Fruit fly (Drosophila melanogaster): ENCODE data around the gene Atxn7.
A peak's percentile ranks its signal among the peaks of the same experiment; 100 is the strongest.

Gene Atxn7

dm6 chr2L:2375655-2376417 is at the start of gene Atxn7 (continued):
- peak; percentile 62 for TF ChIP-seq Ptx1 (GFP tag; IDR thresholded peaks at IDR 0.05)
- TF ChIP-seq CG2116 (GFP tag; optimal IDR thresholded peaks at IDR 0.05) = peak; percentile 93
- TF ChIP-seq CG17912 (GFP tag; optimal IDR thresholded peaks at IDR 0.05) = peak; percentile 89
- TF ChIP-seq fd102C (GFP tag; optimal IDR thresholded peaks at IDR 0.05) = peak; percentile 28
- TF ChIP-seq Nf-YB (GFP tag; optimal IDR thresholded peaks at IDR 0.05) = peak; percentile 42
- TF ChIP-seq CG15696 (tag; optimal IDR thresholded peaks at IDR 0.05) = no peak
- peak; percentile 47 for TF ChIP-seq Hey (tag; optimal IDR thresholded peaks at IDR 0.05)
- no peak for TF ChIP-seq lov (optimal IDR thresholded peaks at IDR 0.05)
- peak; percentile 83; the same call in 2 of the 3 replicates for TF ChIP-seq lov (GFP tag; IDR thresholded peaks at IDR 0.05)
- no peak for TF ChIP-seq Hr3 (GFP tag; optimal IDR thresholded peaks at IDR 0.05)
- peak; percentile 73 for TF ChIP-seq Mes4 (GFP tag; optimal IDR thresholded peaks at IDR 0.05)
- TF ChIP-seq CG4707 (GFP tag; optimal IDR thresholded peaks at IDR 0.05) = peak; percentile 75
- TF ChIP-seq CG7556 (GFP tag; optimal IDR thresholded peaks at IDR 0.05) = peak; percentile 53
- TF ChIP-seq C15 (GFP tag; IDR thresholded peaks at IDR 0.05) = no peak
- no peak for TF ChIP-seq CG6683 (GFP tag; optimal IDR thresholded peaks at IDR 0.05)
- TF ChIP-seq Hsf (GFP tag; optimal IDR thresholded peaks at IDR 0.05) = peak; percentile 74
- peak; percentile 90 for TF ChIP-seq CG1832 (GFP tag; optimal IDR thresholded peaks at IDR 0.05)
- TF ChIP-seq D19B (GFP tag; optimal IDR thresholded peaks at IDR 0.05) = no peak
- TF ChIP-seq oc (tag; optimal IDR thresholded peaks at IDR 0.05) = peak; percentile 88
- peak; percentile 77 for TF ChIP-seq da (GFP tag; optimal IDR thresholded peaks at IDR 0.05)
- peak; percentile 42 for TF ChIP-seq CG4282 (GFP tag; optimal IDR thresholded peaks at IDR 0.05)
- peak; percentile 95 for TF ChIP-seq BEAF-32 (GFP tag; optimal IDR thresholded peaks at IDR 0.05)
- TF ChIP-seq CG2120 (GFP tag; optimal IDR thresholded peaks at IDR 0.05) = peak; percentile 16
- TF ChIP-seq odd (GFP tag; optimal IDR thresholded peaks at IDR 0.05) = peak; percentile 67
- TF ChIP-seq insv (GFP tag; optimal IDR thresholded peaks at IDR 0.05) = peak in 1 of 2 experiments; percentile 41
- TF ChIP-seq mam (GFP tag; optimal IDR thresholded peaks at IDR 0.05) = peak; percentile 15
- peak; percentile 42 for TF ChIP-seq crc (GFP tag; optimal IDR thresholded peaks at IDR 0.05)
- TF ChIP-seq CG13424 (tag; optimal IDR thresholded peaks at IDR 0.05) = peak; percentile 44
- TF ChIP-seq CG9797 (GFP tag; optimal IDR thresholded peaks at IDR 0.05) = peak; percentile 18
- no peak for TF ChIP-seq tup (GFP tag; optimal IDR thresholded peaks at IDR 0.05)
- no peak for TF ChIP-seq ind (GFP tag; optimal IDR thresholded peaks at IDR 0.05)
- TF ChIP-seq luna (GFP tag; optimal IDR thresholded peaks at IDR 0.05) = no peak
- TF ChIP-seq CG15479 (GFP tag; optimal IDR thresholded peaks at IDR 0.05) = no peak
- no peak for TF ChIP-seq CG10147 (GFP tag; optimal IDR thresholded peaks at IDR 0.05)
- TF ChIP-seq CG18764 (GFP tag; optimal IDR thresholded peaks at IDR 0.05) = no peak
- 0 out of 2 replicates have a peak, but pooled peaks have one; percentile 21 for TF ChIP-seq CG1024 (GFP tag; IDR thresholded peaks at IDR 0.05)
- TF ChIP-seq Dbx (GFP tag; IDR thresholded peaks at IDR 0.05) = peak; percentile 56; the same call in 2 of the 3 replicates
- peak; percentile 98 for TF ChIP-seq amos (GFP tag; IDR thresholded peaks at IDR 0.05; ENCODE audit: partially characterized antibody)
- peak; percentile 34 for TF ChIP-seq twi (tag; optimal IDR thresholded peaks at IDR 0.05)
- peak; percentile 67 for TF ChIP-seq CoRest (tag; optimal IDR thresholded peaks at IDR 0.05)
- TF ChIP-seq bab2 (GFP tag; optimal IDR thresholded peaks at IDR 0.05) = peak; percentile 24
- TF ChIP-seq CG1603 (tag; optimal IDR thresholded peaks at IDR 0.05) = peak; percentile 92
- TF ChIP-seq D (optimal IDR thresholded peaks at IDR 0.05) = no peak
- peak; percentile 22 for TF ChIP-seq D (GFP tag; optimal IDR thresholded peaks at IDR 0.05)
- peak; percentile 88 for TF ChIP-seq zfh1 (GFP tag; IDR thresholded peaks at IDR 0.05)
- no peak for TF ChIP-seq CG15073 (GFP tag; optimal IDR thresholded peaks at IDR 0.05)
- peak; percentile 76 for TF ChIP-seq MESR4 (GFP tag; optimal IDR thresholded peaks at IDR 0.05)
- TF ChIP-seq CG15269 (tag; optimal IDR thresholded peaks at IDR 0.05) = peak; percentile 65
- peak; percentile 68 for TF ChIP-seq CG10209 (GFP tag; optimal IDR thresholded peaks at IDR 0.05)

Data from whole organism, embryonic.